Fruit fly (Drosophila melanogaster) ovary, adult (tissue): Measurements from ENCODE around the gene orb.

Experiments
- CG17801 ChIP-seq: fragments of 200-800 bp; optimal IDR thresholded peaks from 2 replicates; lab custom pipeline; 2019; ENCODE audit warnings: missing biosample characterization, mild to moderate bottlenecking, missing genetic modification characterization, moderate library complexity; ENCODE audit not compliant: partially characterized antibody

orb gene

dm6 chr3R:23260569-23260968 is 20.1 kb downstream of the orb start:
- TF ChIP-seq CG17801: no peak

dm6 chr3R:23258524-23258923 is 22.1 kb downstream of the orb start:
- no peak for TF ChIP-seq CG17801

- peak; percentile 82 for TF ChIP-seq CG17801
Measured at dm6 chr3R:23257986-23258427, 22.6 kb downstream of the orb start, which contains the start of the genes wda and Pex11c. wda (minus strand) TSS chr3R:23258087. Pex11c (plus strand) TSS chr3R:23258365.

dm6 chr3R:23251256-23251655 is 29.4 kb downstream of the orb start, which contains the start of the genes Rad60 and EloA:
Rad60 (minus strand) TSS chr3R:23251477.
EloA (plus strand) TSS chr3R:23251563.
- TF ChIP-seq CG17801: peak; percentile 80

dm6 chr3R:23248853-23249573 is 31.6 kb downstream of the orb start, which contains the start of gene CG4467:
CG4467 (minus strand) TSS chr3R:23248903.
- no peak for TF ChIP-seq CG17801

dm6 chr3R:23239934-23240632 is 40.6 kb downstream of the orb start:
- TF ChIP-seq CG17801: no peak

- TF ChIP-seq CG17801: no peak
Measured at dm6 chr3R:23239051-23239450, 41.6 kb downstream of the orb start.

- TF ChIP-seq CG17801: no peak
Measured at dm6 chr3R:23228605-23229264, 51.9 kb downstream of the orb start.

- peak; percentile 70 for TF ChIP-seq CG17801
Measured at dm6 chr3R:23226521-23227039, 54.1 kb downstream of the orb start, which contains the start of gene cnc. cnc (minus strand) TSS chr3R:23226711.

- TF ChIP-seq CG17801: no peak
Measured at dm6 chr3R:23225266-23225665, 55.4 kb downstream of the orb start.

dm6 chr3R:23223151-23223810 is 57.4 kb downstream of the orb start:
- TF ChIP-seq CG17801: no peak

- TF ChIP-seq CG17801: peak; percentile 76
Measured at dm6 chr3R:23221680-23222148, 58.9 kb downstream of the orb start.

- TF ChIP-seq CG17801: no peak
Measured at dm6 chr3R:23221003-23221679, 59.5 kb downstream of the orb start.

- no peak for TF ChIP-seq CG17801
Measured at dm6 chr3R:23220239-23221002, 60.2 kb downstream of the orb start.
